Fruit fly (Drosophila melanogaster) Kc167 (cell line): Measurements from ENCODE around the gene Ski6.

Source experiments
- Myc ChIP-seq: fragments of >200 bp; optimal IDR thresholded peaks from 2 replicates; lab custom pipeline; 2017; ENCODE audit warnings: missing external identifiers
- Sin3A ChIP-seq: fragments of >200 bp; optimal IDR thresholded peaks from 2 replicates; lab custom pipeline; 2018; ENCODE audit warnings: missing external identifiers
- h ChIP-seq: fragments of >200 bp; optimal IDR thresholded peaks from 3 replicates; lab custom pipeline; 2018; ENCODE audit warnings: missing external identifiers
- insv ChIP-seq: fragments of >200 bp; optimal IDR thresholded peaks from 3 replicates; lab custom pipeline; 2018; ENCODE audit warnings: missing external identifiers
- psq ChIP-seq: fragments of >200 bp; optimal IDR thresholded peaks from 2 replicates; lab custom pipeline; 2017; ENCODE audit warnings: missing external identifiers
- ttk ChIP-seq: sonication (Bioruptor generic); optimal IDR thresholded peaks from 2 replicates; lab custom pipeline; 2017; ENCODE audit warnings: missing external identifiers

- no peak for TF ChIP-seq Myc (lab: Kevin White, UChicago)
- TF ChIP-seq Sin3A = no peak
- TF ChIP-seq h = no peak
- no peak for TF ChIP-seq ttk (lab: Kevin White, UChicago)
- no peak for TF ChIP-seq psq
- TF ChIP-seq insv = no peak
Observed at dm6 chr2L:13215010-13215409, 7.2 kb downstream of the Ski6 start, which contains the start of gene kek4.
